Worm (Caenorhabditis elegans): ENCODE results near the gene M04B2.2.

ce11 chrIV:11561677-11562076, 33.8 kb downstream of the M04B2.2 start, which contains the start of gene F12F6.7:
- no peak for TF ChIP-seq cog-1 (tag; optimal IDR thresholded peaks at IDR 0.05)
- TF ChIP-seq ztf-23 (GFP tag; IDR thresholded peaks at IDR 0.05): no peak
- no peak for TF ChIP-seq T22C8.4 (GFP tag; IDR thresholded peaks at IDR 0.05)
- TF ChIP-seq ztf-29 (GFP tag; IDR thresholded peaks at IDR 0.05): no peak
- TF ChIP-seq klf-2 (GFP tag; conservative IDR thresholded peaks at IDR 0.05): no peak
